Fruit fly (Drosophila melanogaster) whole organism, embryonic: ENCODE measurements around the gene CAHbeta.

ENCODE experiments used
- ATbp ChIP-seq: fragments of 200-800 bp; sonication (Bioruptor generic); optimal IDR thresholded peaks from 2 replicates; lab custom pipeline; 2017; ENCODE audit warnings: missing biosample characterization, mild to moderate bottlenecking, missing genetic modification characterization, missing genetic modification reagents
- Blimp-1 ChIP-seq: fragments of 200-800 bp; sonication (Bioruptor generic); optimal IDR thresholded peaks from 3 replicates; lab custom pipeline; 2018; ENCODE audit warnings: missing biosample characterization, missing genetic modification characterization, mild to moderate bottlenecking, moderate library complexity, missing genetic modification reagents
- CG10565 ChIP-seq: fragments of 200-800 bp; sonication (Bioruptor generic); optimal IDR thresholded peaks from 3 replicates; lab custom pipeline; 2016; ENCODE audit warnings: missing biosample characterization, mild to moderate bottlenecking, missing genetic modification characterization
- CG10979 ChIP-seq: fragments of 200-800 bp; sonication (Bioruptor generic); optimal IDR thresholded peaks from 2 replicates; lab custom pipeline; 2018; ENCODE audit warnings: missing biosample characterization, mild to moderate bottlenecking, missing genetic modification characterization, moderate library complexity
- CG12659 ChIP-seq: fragments of 200-800 bp; sonication (Bioruptor generic); optimal IDR thresholded peaks from 3 replicates; lab custom pipeline; 2017; ENCODE audit warnings: mild to moderate bottlenecking, missing biosample characterization, missing genetic modification reagents, missing genetic modification characterization
- CG14965 ChIP-seq: fragments of 200-800 bp; sonication (Bioruptor generic); optimal IDR thresholded peaks from 2 replicates; lab custom pipeline; 2016; ENCODE audit warnings: missing biosample characterization, missing genetic modification characterization, borderline replicate concordance
- CG15479 ChIP-seq: fragments of 200-800 bp; sonication (Bioruptor generic); optimal IDR thresholded peaks from 3 replicates; lab custom pipeline; 2019; ENCODE audit warnings: missing biosample characterization, mild to moderate bottlenecking, missing genetic modification characterization, moderate library complexity
- CG16815 ChIP-seq: fragments of 200-800 bp; sonication (Bioruptor generic); optimal IDR thresholded peaks from 3 replicates; lab custom pipeline; 2017; ENCODE audit warnings: missing biosample characterization, mild to moderate bottlenecking, missing genetic modification characterization
- CG17359 ChIP-seq: fragments of 200-800 bp; sonication (Bioruptor generic); optimal IDR thresholded peaks from 3 replicates; lab custom pipeline; 2018; ENCODE audit warnings: missing biosample characterization, mild to moderate bottlenecking, missing genetic modification characterization, moderate library complexity
- CG17361 ChIP-seq: fragments of 200-800 bp; sonication (Bioruptor generic); IDR thresholded peaks from 3 replicates; pipeline ENCODE4 v1.3.6; 2022; ENCODE audit warnings: missing biosample characterization, missing genetic modification characterization
- CG2678 ChIP-seq: fragments of 200-800 bp; sonication (Bioruptor generic); optimal IDR thresholded peaks from 3 replicates; lab custom pipeline; 2019; ENCODE audit warnings: missing biosample characterization, mild to moderate bottlenecking, missing genetic modification characterization, moderate library complexity
- CG2712 ChIP-seq: fragments of 200-800 bp; optimal IDR thresholded peaks from 3 replicates; lab custom pipeline; 2019; ENCODE audit warnings: missing biosample characterization, mild to moderate bottlenecking, missing genetic modification characterization, moderate library complexity
- CG30403 ChIP-seq: fragments of 200-800 bp; sonication (Bioruptor generic); optimal IDR thresholded peaks from 3 replicates; lab custom pipeline; 2016; ENCODE audit warnings: missing biosample characterization, missing genetic modification characterization
- CG34422 ChIP-seq: fragments of 200-800 bp; sonication (Bioruptor generic); IDR thresholded peaks from 3 replicates; pipeline ENCODE4 v1.3.6; 2022; ENCODE audit warnings: missing biosample characterization, missing genetic modification characterization
- CG4360 ChIP-seq: fragments of 200-800 bp; sonication (Bioruptor generic); IDR thresholded peaks from 2 replicates; pipeline ENCODE4 v1.3.6; 2022; ENCODE audit warnings: missing biosample characterization, missing genetic modification characterization
- CG5180 ChIP-seq: fragments of 200-800 bp; sonication (Bioruptor generic); optimal IDR thresholded peaks from 3 replicates; lab custom pipeline; 2017; ENCODE audit warnings: missing biosample characterization, missing genetic modification characterization, mild to moderate bottlenecking, moderate library complexity, missing genetic modification reagents
- CG6272 ChIP-seq: fragments of 200-800 bp; sonication (Bioruptor generic); IDR thresholded peaks from 2 replicates; pipeline ENCODE4 v1.3.6; 2022; ENCODE audit warnings: missing biosample characterization, missing genetic modification characterization
- CG7271 ChIP-seq: fragments of 200-800 bp; sonication (Bioruptor generic); optimal IDR thresholded peaks from 2 replicates; lab custom pipeline; 2018; ENCODE audit warnings: missing biosample characterization, mild to moderate bottlenecking, missing genetic modification characterization, moderate library complexity
- CG8290 ChIP-seq, 3 experiments: fragments of 200-800 bp; sonication (Bioruptor generic); optimal IDR thresholded peaks; 2 replicates each; lab custom pipeline; 2016 to 2019; ENCODE audit warnings: missing biosample characterization in 3 of 3, missing genetic modification characterization in 3 of 3, mild to moderate bottlenecking in 2 of 3, moderate library complexity in 1 of 3
- CG9437 ChIP-seq: fragments of 200-800 bp; sonication (Bioruptor generic); optimal IDR thresholded peaks from 2 replicates; lab custom pipeline; 2018; ENCODE audit warnings: missing biosample characterization, mild to moderate bottlenecking, missing genetic modification characterization
- CkIIα-i1 ChIP-seq: fragments of 200-800 bp; sonication (Bioruptor generic); IDR thresholded peaks from 2 replicates; pipeline ENCODE4 v1.3.6; 2022; ENCODE audit warnings: missing biosample characterization, missing genetic modification characterization
- D19A ChIP-seq: fragments of 200-800 bp; optimal IDR thresholded peaks from 3 replicates; lab custom pipeline; 2019; ENCODE audit warnings: missing biosample characterization, mild to moderate bottlenecking, missing genetic modification characterization, moderate library complexity
- Dip2 ChIP-seq: fragments of 200-800 bp; sonication (Bioruptor generic); IDR thresholded peaks from 2 replicates; pipeline ENCODE4 v1.3.6; 2022; ENCODE audit warnings: missing biosample characterization, missing genetic modification characterization
- HLH3B ChIP-seq: fragments of 200-800 bp; sonication (Bioruptor generic); IDR thresholded peaks from 2 replicates; pipeline ENCODE4 v1.3.6; 2022; ENCODE audit warnings: missing biosample characterization, missing genetic modification characterization
- HLH4C ChIP-seq: fragments of 200-800 bp; sonication (Bioruptor generic); IDR thresholded peaks from 3 replicates; pipeline ENCODE4 v1.3.6; 2022; ENCODE audit warnings: missing biosample characterization, missing genetic modification characterization; ENCODE audit not compliant: partially characterized antibody
- Hmx ChIP-seq: fragments of 200-800 bp; sonication (Bioruptor generic); optimal IDR thresholded peaks from 2 replicates; lab custom pipeline; 2016; ENCODE audit warnings: missing biosample characterization, missing genetic modification characterization
- Hr78 ChIP-seq, 2 experiments: fragments of 200-800 bp in 1 of 2; fragments of >200 bp in 1 of 2; sonication (Bioruptor generic) in 1 of 2; optimal IDR thresholded peaks; 2 replicates each; lab custom pipeline; 2017 to 2019; ENCODE audit warnings: missing biosample characterization in 2 of 2, missing genetic modification characterization in 2 of 2, mild to moderate bottlenecking in 1 of 2, moderate library complexity in 1 of 2
- Jarid2 ChIP-seq: fragments of 200-800 bp; sonication (Bioruptor generic); optimal IDR thresholded peaks from 3 replicates; lab custom pipeline; 2017; ENCODE audit warnings: mild to moderate bottlenecking, missing biosample characterization, missing genetic modification reagents, missing genetic modification characterization
- Max ChIP-seq: fragments of 200-800 bp; sonication (Bioruptor generic); optimal IDR thresholded peaks from 2 replicates; lab custom pipeline; 2016; ENCODE audit warnings: missing biosample characterization, mild to moderate bottlenecking, missing genetic modification characterization
- Sry-δ ChIP-seq: fragments of 200-800 bp; sonication (Bioruptor generic); optimal IDR thresholded peaks from 2 replicates; lab custom pipeline; 2016; ENCODE audit warnings: missing biosample characterization, missing genetic modification characterization
- Taf1 ChIP-seq: fragments of 200-800 bp; sonication (Bioruptor generic); IDR thresholded peaks from 2 replicates; pipeline ENCODE4 v1.3.6; 2022; ENCODE audit warnings: missing biosample characterization, missing genetic modification characterization
- Tbp ChIP-seq: fragments of >200 bp; optimal IDR thresholded peaks from 2 replicates; lab custom pipeline; 2018; ENCODE audit warnings: missing biosample characterization, missing genetic modification characterization
- Usf ChIP-seq: fragments of 200-800 bp; sonication (Bioruptor generic); optimal IDR thresholded peaks from 2 replicates; lab custom pipeline; 2017; ENCODE audit warnings: missing genotype, missing biosample characterization, missing genetic modification characterization
- crol ChIP-seq: fragments of 200-800 bp; sonication (Bioruptor generic); IDR thresholded peaks from 2 replicates; pipeline ENCODE4 v1.3.6; 2022; ENCODE audit warnings: missing biosample characterization, missing genetic modification characterization
- inv ChIP-seq: fragments of 200-800 bp; sonication (Bioruptor generic); IDR thresholded peaks from 2 replicates; pipeline ENCODE4 v1.3.6; 2022; ENCODE audit warnings: missing biosample characterization, missing genetic modification characterization; ENCODE audit not compliant: partially characterized antibody
- jigr1 ChIP-seq: fragments of 200-800 bp; sonication (Bioruptor generic); IDR thresholded peaks from 3 replicates; pipeline ENCODE4 v1.3.6; 2022; ENCODE audit warnings: missing biosample characterization, missing genetic modification characterization
- kni ChIP-seq: fragments of 200-800 bp; sonication (Bioruptor generic); optimal IDR thresholded peaks from 3 replicates; lab custom pipeline; 2017; ENCODE audit warnings: mild to moderate bottlenecking, missing biosample characterization, missing genetic modification reagents, missing genetic modification characterization
- knrl ChIP-seq: fragments of 200-800 bp; sonication (Bioruptor generic); IDR thresholded peaks from 3 replicates; pipeline ENCODE4 v1.3.6; 2022; ENCODE audit warnings: missing biosample characterization, missing genetic modification characterization; ENCODE audit not compliant: partially characterized antibody
- lola ChIP-seq, 3 experiments: fragments of >200 bp in 2 of 3; fragments of 200-800 bp in 1 of 3; sonication (Bioruptor generic) in 1 of 3; optimal IDR thresholded peaks; 2 replicates each; lab custom pipeline; 2017 to 2019; ENCODE audit warnings: missing biosample characterization in 3 of 3, missing genetic modification characterization in 3 of 3, mild to moderate bottlenecking in 1 of 3, moderate library complexity in 1 of 3
- pfk ChIP-seq: fragments of 200-800 bp; sonication (Bioruptor generic); optimal IDR thresholded peaks from 2 replicates; lab custom pipeline; 2018; ENCODE audit warnings: missing biosample characterization, mild to moderate bottlenecking, missing genetic modification characterization, moderate library complexity
- sens ChIP-seq: fragments of 200-800 bp; sonication (Bioruptor generic); peaks from one replicate; lab custom pipeline; 2016; ENCODE audit warnings: missing biosample characterization, missing genetic modification characterization
- sna ChIP-seq: fragments of 200-800 bp; sonication (Bioruptor generic); IDR thresholded peaks from 2 replicates; pipeline ENCODE4 v1.3.6; 2022; ENCODE audit warnings: missing biosample characterization, missing genetic modification characterization; ENCODE audit not compliant: partially characterized antibody
- tgo ChIP-seq: fragments of 200-800 bp; sonication (Bioruptor generic); IDR thresholded peaks from 3 replicates; pipeline ENCODE4 v1.3.6; 2022; ENCODE audit warnings: missing biosample characterization, missing genetic modification characterization
- tna ChIP-seq: fragments of 200-800 bp; sonication (Bioruptor generic); IDR thresholded peaks from 2 replicates; pipeline ENCODE4 v1.3.6; 2022; ENCODE audit warnings: missing biosample characterization, missing genetic modification characterization; ENCODE audit not compliant: partially characterized antibody
- ttk ChIP-seq: fragments of 200-800 bp; sonication (Bioruptor generic); IDR thresholded peaks from 2 replicates; pipeline ENCODE4 v2.1.2; 2022; ENCODE audit warnings: missing biosample characterization, missing genetic modification characterization
- vvl ChIP-seq: fragments of 200-800 bp; sonication (Bioruptor generic); IDR thresholded peaks from 2 replicates; pipeline ENCODE4 v1.3.6; 2022; ENCODE audit warnings: missing biosample characterization, missing genetic modification characterization
- z ChIP-seq: fragments of 200-800 bp; sonication (Bioruptor generic); IDR thresholded peaks from 3 replicates; pipeline ENCODE4 v1.3.6; 2022; ENCODE audit warnings: missing biosample characterization, missing genetic modification characterization

Gene CAHbeta

dm6 chr3R:8946429-8946828, 34.2 kb upstream of the CAHbeta start:
- TF ChIP-seq Blimp-1 (GFP tag; lab: Kevin White, UChicago) (peak; percentile 94), ATbp (GFP tag; lab: Kevin White, UChicago) (no peak), CG6272 (GFP tag; lab: Robert Waterston, UW) (no peak), crol (GFP tag; lab: Robert Waterston, UW) (peak; percentile 39; the same call in 1 of the 2 replicates), CG7271 (tag; lab: Kevin White, UChicago) (no peak), CG4360 (GFP tag; lab: Robert Waterston, UW) (peak; percentile 24; the same call in 1 of the 2 replicates), Jarid2 (GFP tag; lab: Kevin White, UChicago) (no peak), Usf (no peak), lola (GFP tag; optimal IDR thresholded peaks at IDR 0.05; lab: Kevin White, UChicago) (no peak), CG15479 (GFP tag; lab: Kevin White, UChicago) (no peak), HLH4C (GFP tag; lab: Robert Waterston, UW) (no peak), tgo (GFP tag; lab: Robert Waterston, UW) (0 out of 3 replicates have a peak, but pooled peaks have one; percentile 29), kni (peak; percentile 83), CG8290 (GFP tag; optimal IDR thresholded peaks at IDR 0.05; lab: Kevin White, UChicago) (no peak), CG8290 (tag; optimal IDR thresholded peaks at IDR 0.05; lab: Kevin White, UChicago) (no peak), Max (no peak), CG5180 (GFP tag; lab: Kevin White, UChicago) (no peak)

- TF ChIP-seq jigr1 (GFP tag; lab: Robert Waterston, UW) (no peak), inv (GFP tag; lab: Robert Waterston, UW) (no peak), Tbp (GFP tag; lab: Kevin White, UChicago) (no peak), CG10565 (no peak), CG2678 (tag; lab: Kevin White, UChicago) (peak; percentile 6), Dip2 (GFP tag; lab: Robert Waterston, UW) (no peak), CkIIα-i1 (no peak), sens (GFP tag; lab: Kevin White, UChicago) (no peak), Sry-δ (GFP tag; lab: Kevin White, UChicago) (no peak), Hmx (no peak), HLH3B (no peak; the same call in 1 of the 2 replicates), CG9437 (GFP tag; lab: Kevin White, UChicago) (no peak), CG16815 (no peak), Hr78 (GFP tag; optimal IDR thresholded peaks at IDR 0.05; lab: Kevin White, UChicago) (no peak), vvl (no peak; the same call in 1 of the 2 replicates), z (GFP tag; lab: Robert Waterston, UW) (no peak), CG14965 (GFP tag; lab: Kevin White, UChicago) (no peak), CG2712 (tag; lab: Kevin White, UChicago) (peak; percentile 52), ttk (GFP tag; lab: Robert Waterston, UW) (no peak), tna (GFP tag; lab: Robert Waterston, UW) (no peak), CG30403 (no peak), CG12659 (no peak), CG17359 (peak; percentile 28), CG34422 (GFP tag; lab: Robert Waterston, UW) (0 out of 3 replicates have a peak, but pooled peaks have one; percentile 12), sna (GFP tag; lab: Robert Waterston, UW) (no peak), CG17361 (GFP tag; lab: Robert Waterston, UW) (0 out of 3 replicates have a peak, but pooled peaks have one; percentile 30), D19A (tag; lab: Kevin White, UChicago) (peak; percentile 85), knrl (no peak), CG4360 (GFP tag; lab: Robert Waterston, UW) (peak; percentile 73), pfk (GFP tag; lab: Kevin White, UChicago) (no peak), CG10979 (peak; percentile 50), Taf1 (GFP tag; lab: Robert Waterston, UW) (no peak)
Observed at dm6 chr3R:8947757-8948428, 32.8 kb upstream of the CAHbeta start.
